Worm (Caenorhabditis elegans): Measurements from ENCODE around the gene Y17D7C.2.

ce11 chrV:18746937-18747660 lies 27.3 kb upstream of the Y17D7C.2 start, which contains the start of gene clec-251:
- TF ChIP-seq aly-1 (tag; optimal IDR thresholded peaks at IDR 0.05) (no peak), pes-1 (GFP tag; IDR thresholded peaks at IDR 0.05) (no peak)
